Worm (Caenorhabditis elegans) whole organism, late embryonic: Measurements from ENCODE around the gene ZK370.6.

Experiments used
- K09A11.1 ChIP-seq: sonication (generic microtip); optimal IDR thresholded peaks from 2 replicates; lab custom pipeline; 2017; ENCODE audit warnings: antibody characterized with exemption, mild to moderate bottlenecking, missing genetic modification characterization, missing compliant biosample characterization; ENCODE audit not compliant: insufficient read depth
- ceh-2 ChIP-seq: sonication (generic microtip); optimal IDR thresholded peaks from 2 replicates; lab custom pipeline; 2016; ENCODE audit warnings: missing genotype, missing genetic modification characterization, missing compliant biosample characterization
- ceh-24 ChIP-seq: sonication (generic microtip); optimal IDR thresholded peaks from 2 replicates; lab custom pipeline; 2016; ENCODE audit warnings: mild to moderate bottlenecking, missing genetic modification characterization, missing compliant biosample characterization
- ceh-34 ChIP-seq: sonication (generic microtip); optimal IDR thresholded peaks from 2 replicates; lab custom pipeline; 2016; ENCODE audit warnings: mild to moderate bottlenecking, missing genetic modification characterization, missing compliant biosample characterization
- lin-11 ChIP-seq: fragments of 200-800 bp; sonication (Bioruptor generic); optimal IDR thresholded peaks from 2 replicates; lab custom pipeline; 2018; ENCODE audit warnings: mild to moderate bottlenecking, missing genetic modification characterization, missing compliant biosample characterization
- pag-3 ChIP-seq: sonication (generic microtip); optimal IDR thresholded peaks from 2 replicates; lab custom pipeline; 2016; ENCODE audit warnings: missing compliant biosample characterization, missing genetic modification characterization, borderline replicate concordance
- pqm-1 ChIP-seq: sonication (generic microtip); optimal IDR thresholded peaks from 2 replicates; lab custom pipeline; 2016; ENCODE audit warnings: missing genetic modification characterization, missing compliant biosample characterization

ce11 chrIII:8792251-8792650, 48.6 kb upstream of the ZK370.6 start, which contains the start of gene ztf-1:
- TF ChIP-seq K09A11.1 (tag; lab: Kevin White, UChicago): no peak
- TF ChIP-seq pag-3: no peak
- no peak for TF ChIP-seq ceh-34 (tag; lab: Kevin White, UChicago)
- TF ChIP-seq ceh-24 (tag; lab: Kevin White, UChicago): no peak
- no peak for TF ChIP-seq ceh-2 (tag; lab: Kevin White, UChicago)
- TF ChIP-seq lin-11: no peak
- no peak for TF ChIP-seq pqm-1 (tag; lab: Kevin White, UChicago)
